Worm (Caenorhabditis elegans): ENCODE measurements around the gene C07A12.18.

- TF ChIP-seq elt-1 (tag; optimal IDR thresholded peaks at IDR 0.05): no peak
- TF ChIP-seq ztf-4 (tag; optimal IDR thresholded peaks at IDR 0.05): no peak
- TF ChIP-seq snpc-4 (tag; optimal IDR thresholded peaks at IDR 0.05): no peak
- no peak for TF ChIP-seq mdl-1 (tag; optimal IDR thresholded peaks at IDR 0.05)
- TF ChIP-seq skn-1 (tag; optimal IDR thresholded peaks at IDR 0.05): no peak
- TF ChIP-seq ZK546.5 (tag; optimal IDR thresholded peaks at IDR 0.05): no peak
- no peak for TF ChIP-seq lin-11 (tag; optimal IDR thresholded peaks at IDR 0.05)
- no peak for TF ChIP-seq ama-1 (optimal IDR thresholded peaks at IDR 0.05)
- no peak for TF ChIP-seq zag-1 (tag; optimal IDR thresholded peaks at IDR 0.05)
- no peak for TF ChIP-seq nhr-10 (tag; optimal IDR thresholded peaks at IDR 0.05)
- no peak for TF ChIP-seq nhr-237 (tag; optimal IDR thresholded peaks at IDR 0.05)
- TF ChIP-seq unc-62 (GFP tag; optimal IDR thresholded peaks at IDR 0.05): no peak
- peak; percentile 27 for TF ChIP-seq unc-55 (GFP tag; optimal IDR thresholded peaks at IDR 0.05)
Observed at ce11 chrX:4521166-4521565, 28.5 kb downstream of the C07A12.18 start.
